Worm (Caenorhabditis elegans): Measurements from ENCODE around the gene unc-78.

- no peak for TF ChIP-seq ref-1 (GFP tag; conservative IDR thresholded peaks at IDR 0.05)
- TF ChIP-seq cog-1 (tag; optimal IDR thresholded peaks at IDR 0.05) = no peak
- TF ChIP-seq tab-1 (GFP tag; IDR thresholded peaks at IDR 0.05) = no peak
- no peak for TF ChIP-seq T22C8.4 (GFP tag; IDR thresholded peaks at IDR 0.05)
- TF ChIP-seq med-1 (GFP tag; optimal IDR thresholded peaks at IDR 0.05; ENCODE audit: insufficient read depth) = no peak
These were observed 11.0 kb downstream of the unc-78 start for ce11 chrX:3400387-3400786.

Measured in whole organism, midembryonic.